Fruit fly (Drosophila melanogaster) whole organism, embryonic: Measurements from ENCODE around the gene Rab7.

Experiments used
- Antp ChIP-seq: fragments of 200-800 bp; sonication (Bioruptor generic); optimal IDR thresholded peaks from 3 replicates; lab custom pipeline; 2016; ENCODE audit warnings: missing biosample characterization, missing genetic modification characterization
- B-H2 ChIP-seq: fragments of 200-800 bp; sonication (Bioruptor generic); optimal IDR thresholded peaks from 2 replicates; lab custom pipeline; 2018; ENCODE audit warnings: missing biosample characterization, mild to moderate bottlenecking, missing genetic modification characterization
- CG12155 ChIP-seq: fragments of 200-800 bp; sonication (Bioruptor generic); optimal IDR thresholded peaks from 3 replicates; lab custom pipeline; 2016; ENCODE audit warnings: missing biosample characterization, missing genetic modification characterization
- CG12744 ChIP-seq: fragments of 200-800 bp; sonication (Bioruptor generic); optimal IDR thresholded peaks from 2 replicates; lab custom pipeline; 2016; ENCODE audit warnings: missing biosample characterization, missing genetic modification characterization
- CG13894 ChIP-seq: fragments of 200-800 bp; sonication (Bioruptor generic); optimal IDR thresholded peaks from 3 replicates; lab custom pipeline; 2018; ENCODE audit warnings: missing biosample characterization, mild to moderate bottlenecking, missing genetic modification characterization, moderate library complexity
- CG14710 ChIP-seq: fragments of 200-800 bp; sonication (Bioruptor generic); optimal IDR thresholded peaks from 3 replicates; lab custom pipeline; 2019; ENCODE audit warnings: missing biosample characterization, mild to moderate bottlenecking, missing genetic modification characterization, moderate library complexity
- CG15696 ChIP-seq: fragments of 200-800 bp; sonication (Bioruptor generic); optimal IDR thresholded peaks from 2 replicates; lab custom pipeline; 2019; ENCODE audit warnings: missing biosample characterization, mild to moderate bottlenecking, missing genetic modification characterization, moderate library complexity
- CG16815 ChIP-seq: fragments of 200-800 bp; sonication (Bioruptor generic); optimal IDR thresholded peaks from 3 replicates; lab custom pipeline; 2017; ENCODE audit warnings: missing biosample characterization, mild to moderate bottlenecking, missing genetic modification characterization
- CG17912 ChIP-seq: fragments of 200-800 bp; sonication (Bioruptor generic); optimal IDR thresholded peaks from 2 replicates; lab custom pipeline; 2018; ENCODE audit warnings: missing biosample characterization, mild to moderate bottlenecking, missing genetic modification characterization
- CG18262 ChIP-seq: fragments of 200-800 bp; optimal IDR thresholded peaks from 3 replicates; lab custom pipeline; 2019; ENCODE audit warnings: missing biosample characterization, mild to moderate bottlenecking, missing genetic modification characterization, moderate library complexity
- CG2875 ChIP-seq: fragments of 200-800 bp; sonication (Bioruptor generic); optimal IDR thresholded peaks from 2 replicates; lab custom pipeline; 2017; ENCODE audit warnings: missing biosample characterization, mild to moderate bottlenecking, missing genetic modification characterization, missing genetic modification reagents
- CG32772 ChIP-seq: fragments of 200-800 bp; sonication (Bioruptor generic); IDR thresholded peaks from 2 replicates; pipeline ENCODE4 v1.3.6; 2022; ENCODE audit warnings: missing biosample characterization, missing genetic modification characterization
- CG33557 ChIP-seq: fragments of 200-800 bp; sonication (Bioruptor generic); optimal IDR thresholded peaks from 2 replicates; lab custom pipeline; 2019; ENCODE audit warnings: missing biosample characterization, mild to moderate bottlenecking, missing genetic modification characterization, moderate library complexity
- CG34422 ChIP-seq: fragments of 200-800 bp; sonication (Bioruptor generic); IDR thresholded peaks from 3 replicates; pipeline ENCODE4 v1.3.6; 2022; ENCODE audit warnings: missing biosample characterization, missing genetic modification characterization
- CG4730 ChIP-seq: fragments of 200-800 bp; sonication (Bioruptor generic); IDR thresholded peaks from 2 replicates; pipeline ENCODE4 v1.3.6; 2022; ENCODE audit warnings: missing biosample characterization, missing genetic modification characterization
- CG6683 ChIP-seq: fragments of 200-800 bp; sonication (Bioruptor generic); optimal IDR thresholded peaks from 2 replicates; lab custom pipeline; 2017; ENCODE audit warnings: missing biosample characterization, mild to moderate bottlenecking, missing genetic modification characterization, missing genetic modification reagents
- CG7357 ChIP-seq: fragments of 200-800 bp; sonication (Bioruptor generic); IDR thresholded peaks from 3 replicates; pipeline ENCODE4 v1.3.6; 2022; ENCODE audit warnings: missing biosample characterization, missing genetic modification characterization
- CG7372 ChIP-seq: fragments of 200-800 bp; sonication (Bioruptor generic); IDR thresholded peaks from 2 replicates; pipeline ENCODE4 v1.3.6; 2022; ENCODE audit warnings: missing biosample characterization, missing genetic modification characterization
- CG7786 ChIP-seq: fragments of 200-800 bp; sonication (Bioruptor generic); optimal IDR thresholded peaks from 2 replicates; lab custom pipeline; 2016; ENCODE audit warnings: missing biosample characterization, missing genetic modification characterization
- CG8944 ChIP-seq: fragments of 200-800 bp; sonication (Bioruptor generic); optimal IDR thresholded peaks from 3 replicates; lab custom pipeline; 2016; ENCODE audit warnings: missing biosample characterization, missing genetic modification characterization
- Gug ChIP-seq: fragments of 200-800 bp; sonication (Bioruptor generic); IDR thresholded peaks from 4 replicates; pipeline ENCODE4 v1.3.6; 2022; ENCODE audit warnings: missing biosample characterization, missing genetic modification characterization
- HmgZ ChIP-seq: fragments of 200-800 bp; sonication (Bioruptor generic); optimal IDR thresholded peaks from 2 replicates; lab custom pipeline; 2018; ENCODE audit warnings: missing biosample characterization, mild to moderate bottlenecking, missing genetic modification characterization
- Hr78 ChIP-seq, 2 experiments: fragments of 200-800 bp in 1 of 2; fragments of >200 bp in 1 of 2; sonication (Bioruptor generic) in 1 of 2; optimal IDR thresholded peaks; 2 replicates each; lab custom pipeline; 2017 to 2019; ENCODE audit warnings: missing biosample characterization in 2 of 2, missing genetic modification characterization in 2 of 2, mild to moderate bottlenecking in 1 of 2, moderate library complexity in 1 of 2
- Jarid2 ChIP-seq: fragments of 200-800 bp; sonication (Bioruptor generic); optimal IDR thresholded peaks from 3 replicates; lab custom pipeline; 2017; ENCODE audit warnings: mild to moderate bottlenecking, missing biosample characterization, missing genetic modification reagents, missing genetic modification characterization
- MTF-1 ChIP-seq: fragments of 200-800 bp; sonication (Bioruptor generic); optimal IDR thresholded peaks from 2 replicates; lab custom pipeline; 2018; ENCODE audit warnings: missing biosample characterization, mild to moderate bottlenecking, missing genetic modification characterization, borderline replicate concordance
- Med ChIP-seq: fragments of 200-800 bp; sonication (Bioruptor generic); peaks from one replicate; lab custom pipeline; 2016; ENCODE audit warnings: missing biosample characterization, missing genetic modification characterization, mild to moderate bottlenecking, inconsistent platforms, moderate library complexity
- Neu2 ChIP-seq: fragments of 200-800 bp; sonication (Bioruptor generic); optimal IDR thresholded peaks from 3 replicates; lab custom pipeline; 2016; ENCODE audit warnings: missing biosample characterization, missing genetic modification characterization, borderline replicate concordance
- Oaz ChIP-seq: fragments of 200-800 bp; sonication (Bioruptor generic); IDR thresholded peaks from 2 replicates; pipeline ENCODE4 v1.3.6; 2022; ENCODE audit warnings: missing biosample characterization, missing genetic modification characterization
- Xbp1 ChIP-seq: fragments of 200-800 bp; sonication (Bioruptor generic); optimal IDR thresholded peaks from 3 replicates; lab custom pipeline; 2016; ENCODE audit warnings: missing biosample characterization, mild to moderate bottlenecking, missing genetic modification characterization
- abd-A ChIP-seq: fragments of 200-800 bp; sonication (Bioruptor generic); optimal IDR thresholded peaks from 3 replicates; lab custom pipeline; 2019; ENCODE audit warnings: missing biosample characterization, mild to moderate bottlenecking, missing genetic modification characterization, moderate library complexity
- chif ChIP-seq, 2 experiments: fragments of 200-800 bp; sonication (Bioruptor generic); optimal IDR thresholded peaks; 3 replicates each; lab custom pipeline; 2016; ENCODE audit warnings: missing biosample characterization in 2 of 2, missing genetic modification characterization in 2 of 2
- crp ChIP-seq, 2 experiments: fragments of 200-800 bp; sonication (Bioruptor generic); optimal IDR thresholded peaks; 2 replicates in 1 of 2; 3 replicates in 1 of 2; lab custom pipeline; 2017; ENCODE audit warnings: missing biosample characterization in 2 of 2, missing genetic modification characterization in 2 of 2, mild to moderate bottlenecking in 1 of 2, moderate library complexity in 1 of 2
- dimm ChIP-seq: fragments of 200-800 bp; sonication (Bioruptor generic); IDR thresholded peaks from 2 replicates; pipeline ENCODE4 v1.3.6; 2022; ENCODE audit warnings: missing biosample characterization, missing genetic modification characterization
- disco-r ChIP-seq: fragments of 200-800 bp; sonication (Bioruptor generic); optimal IDR thresholded peaks from 2 replicates; lab custom pipeline; 2016; ENCODE audit warnings: missing biosample characterization, missing genetic modification characterization
- fru ChIP-seq: fragments of >200 bp; optimal IDR thresholded peaks from 2 replicates; lab custom pipeline; 2017
- gcm ChIP-seq: fragments of 200-800 bp; sonication (Bioruptor generic); optimal IDR thresholded peaks from 2 replicates; lab custom pipeline; 2019; ENCODE audit warnings: missing biosample characterization, mild to moderate bottlenecking, missing genetic modification characterization, moderate library complexity
- grn ChIP-seq: fragments of 200-800 bp; sonication (Bioruptor generic); optimal IDR thresholded peaks from 3 replicates; lab custom pipeline; 2017; ENCODE audit warnings: missing biosample characterization, missing genetic modification characterization
- ham ChIP-seq: fragments of 200-800 bp; sonication (Bioruptor generic); IDR thresholded peaks from 2 replicates; pipeline ENCODE4 v1.3.6; 2022; ENCODE audit warnings: missing biosample characterization, missing genetic modification characterization
- ken ChIP-seq: fragments of 200-800 bp; sonication (Bioruptor generic); IDR thresholded peaks from 3 replicates; pipeline ENCODE4 v1.3.6; 2022; ENCODE audit warnings: missing biosample characterization, missing genetic modification characterization
- pfk ChIP-seq: fragments of 200-800 bp; sonication (Bioruptor generic); optimal IDR thresholded peaks from 2 replicates; lab custom pipeline; 2018; ENCODE audit warnings: missing biosample characterization, mild to moderate bottlenecking, missing genetic modification characterization, moderate library complexity
- sc ChIP-seq, 3 experiments: fragments of >200 bp in 2 of 3; fragments of 200-800 bp in 1 of 3; sonication (Bioruptor generic) in 1 of 3; optimal IDR thresholded peaks; 2 replicates in 2 of 3; 3 replicates in 1 of 3; lab custom pipeline; 2017; ENCODE audit warnings: mild to moderate bottlenecking in 1 of 3, missing biosample characterization in 1 of 3, missing genetic modification characterization in 1 of 3, missing genetic modification reagents in 1 of 3
- scrt ChIP-seq: fragments of 200-800 bp; sonication (Bioruptor generic); optimal IDR thresholded peaks from 2 replicates; lab custom pipeline; 2018; ENCODE audit warnings: missing biosample characterization, mild to moderate bottlenecking, missing genetic modification characterization, moderate library complexity
- sd ChIP-seq: fragments of 200-800 bp; sonication (Bioruptor generic); optimal IDR thresholded peaks from 3 replicates; lab custom pipeline; 2018; ENCODE audit warnings: missing biosample characterization, mild to moderate bottlenecking, missing genetic modification characterization, moderate library complexity
- slbo ChIP-seq: fragments of 200-800 bp; sonication (Bioruptor generic); IDR thresholded peaks from 2 replicates; pipeline ENCODE4 v1.3.6; 2022; ENCODE audit warnings: missing biosample characterization, missing genetic modification characterization
- sna ChIP-seq: fragments of 200-800 bp; sonication (Bioruptor generic); IDR thresholded peaks from 2 replicates; pipeline ENCODE4 v1.3.6; 2022; ENCODE audit warnings: missing biosample characterization, missing genetic modification characterization; ENCODE audit not compliant: partially characterized antibody
- so ChIP-seq: fragments of 200-800 bp; sonication (Bioruptor generic); IDR thresholded peaks from 3 replicates; pipeline ENCODE4 v1.3.6; 2022; ENCODE audit warnings: missing biosample characterization, missing genetic modification characterization
- tio ChIP-seq: fragments of 200-800 bp; sonication (Bioruptor generic); optimal IDR thresholded peaks from 2 replicates; lab custom pipeline; 2017; ENCODE audit warnings: missing biosample characterization, missing genetic modification characterization, inconsistent platforms
- vnd ChIP-seq: fragments of 200-800 bp; sonication (Bioruptor generic); IDR thresholded peaks from 3 replicates; pipeline ENCODE4 v1.3.6; 2022; ENCODE audit warnings: missing biosample characterization, missing genetic modification characterization; ENCODE audit not compliant: partially characterized antibody

Rab7 gene

DNA sequence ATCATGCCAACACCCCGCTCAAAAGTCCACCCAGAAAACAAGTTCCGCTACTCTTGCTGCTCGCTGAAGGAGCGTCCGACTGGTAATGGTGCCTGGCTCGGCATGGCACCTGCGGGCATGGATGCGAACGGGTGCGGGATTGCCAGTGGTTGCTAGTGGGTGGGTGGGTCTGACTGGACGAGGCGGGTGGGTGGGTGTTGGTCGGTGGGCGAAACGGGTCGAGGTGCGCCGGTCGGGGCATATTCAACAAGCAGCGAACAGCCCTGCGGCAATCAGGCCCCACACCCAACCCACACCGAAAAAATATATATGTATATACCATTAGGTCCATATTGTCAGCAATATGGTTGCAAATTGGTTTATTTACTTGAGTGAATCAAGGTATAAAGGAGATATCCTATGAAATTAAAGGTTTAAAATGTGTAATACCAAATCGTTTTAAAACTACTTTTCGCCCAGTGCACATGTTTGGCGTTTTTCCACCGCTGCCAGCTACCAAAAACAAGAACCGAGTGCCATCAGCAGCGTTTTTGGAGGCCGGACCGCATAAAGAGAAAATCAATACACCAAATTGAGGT is 17.9 kb downstream of the Rab7 start (continued):
- TF ChIP-seq crp (GFP tag; optimal IDR thresholded peaks at IDR 0.05; lab: Kevin White, UChicago) (no peak), sna (no peak), Xbp1 (GFP tag; lab: Kevin White, UChicago) (peak; percentile 57), CG6683 (GFP tag; lab: Kevin White, UChicago) (peak; percentile 22), so (GFP tag; lab: Robert Waterston, UW) (peak; percentile 48; the same call in 1 of the 3 replicates), sd (tag; lab: Kevin White, UChicago) (peak; percentile 41), slbo (GFP tag; lab: Robert Waterston, UW) (peak; percentile 79), CG34422 (GFP tag; lab: Robert Waterston, UW) (0 out of 3 replicates have a peak, but pooled peaks have one; percentile 37), abd-A (tag; lab: Kevin White, UChicago) (no peak), Hr78 (GFP tag; optimal IDR thresholded peaks at IDR 0.05; lab: Kevin White, UChicago) (peak in 1 of 2 experiments; percentile 43), grn (no peak), Med (GFP tag; lab: Kevin White, UChicago) (peak; percentile 88), ham (no peak), CG13894 (tag; lab: Kevin White, UChicago) (peak; percentile 3), CG7372 (peak; percentile 53; the same call in 1 of the 2 replicates), CG4730 (peak; percentile 56), HmgZ (tag; lab: Kevin White, UChicago) (peak; percentile 34), B-H2 (GFP tag; lab: Kevin White, UChicago) (no peak), tio (GFP tag; lab: Kevin White, UChicago) (no peak), fru (lab: Kevin White, UChicago) (no peak), sc (optimal IDR thresholded peaks at IDR 0.05; lab: Kevin White, UChicago) (no peak), sc (GFP tag; optimal IDR thresholded peaks at IDR 0.05; lab: Kevin White, UChicago) (peak; percentile 23), pfk (GFP tag; lab: Kevin White, UChicago) (no peak), gcm (GFP tag; lab: Kevin White, UChicago) (peak; percentile 38), CG33557 (GFP tag; lab: Kevin White, UChicago) (no peak), dimm (no peak), CG2875 (GFP tag; lab: Kevin White, UChicago) (no peak), CG16815 (GFP tag; lab: Kevin White, UChicago) (peak; percentile 7), Gug (GFP tag; lab: Robert Waterston, UW) (peak; percentile 9; the same call in 1 of the 4 replicates), CG15696 (tag; lab: Kevin White, UChicago) (no peak), CG32772 (GFP tag; lab: Robert Waterston, UW) (peak; percentile 60), Antp (GFP tag; lab: Kevin White, UChicago) (peak; percentile 9), Oaz (GFP tag; lab: Robert Waterston, UW) (peak; percentile 53; the same call in 1 of the 2 replicates), CG18262 (tag; lab: Kevin White, UChicago) (peak; percentile 45), vnd (GFP tag; lab: Robert Waterston, UW) (no peak), ken (GFP tag; lab: Robert Waterston, UW) (peak; percentile 45; the same call in 1 of the 3 replicates), Jarid2 (GFP tag; lab: Kevin White, UChicago) (no peak), CG12744 (GFP tag; lab: Kevin White, UChicago) (no peak), disco-r (no peak), CG12155 (GFP tag; lab: Kevin White, UChicago) (peak; percentile 27), CG8944 (no peak), CG14710 (tag; lab: Kevin White, UChicago) (no peak), scrt (peak; percentile 82), Neu2 (GFP tag; lab: Kevin White, UChicago) (no peak), MTF-1 (GFP tag; lab: Kevin White, UChicago) (no peak), CG7786 (peak; percentile 15), CG7357 (GFP tag; lab: Robert Waterston, UW) (peak; percentile 53; the same call in 2 of the 3 replicates), chif (GFP tag; optimal IDR thresholded peaks at IDR 0.05; lab: Kevin White, UChicago) (peak in 1 of 2 experiments; percentile 1), CG17912 (GFP tag; lab: Kevin White, UChicago) (no peak)
